Worm (Caenorhabditis elegans) whole organism, L4/young adult: ENCODE data around the gene T08A9.13.

ENCODE experiments used
- W03F9.2 ChIP-seq: fragments of 150-350 bp; optimal IDR thresholded peaks from 2 replicates; lab custom pipeline; 2014; ENCODE audit warnings: missing biosample characterization, missing genetic modification characterization
- dao-5 ChIP-seq: sonication (generic microtip); optimal IDR thresholded peaks from 2 replicates; lab custom pipeline; 2016; ENCODE audit warnings: missing genotype, missing genetic modification characterization, moderate library complexity, missing compliant biosample characterization
- him-1 ChIP-seq: sonication (generic microtip); optimal IDR thresholded peaks from 2 replicates; lab custom pipeline; 2016; ENCODE audit warnings: missing genotype, missing genetic modification reagents, missing genetic modification characterization, missing compliant biosample characterization

DNA sequence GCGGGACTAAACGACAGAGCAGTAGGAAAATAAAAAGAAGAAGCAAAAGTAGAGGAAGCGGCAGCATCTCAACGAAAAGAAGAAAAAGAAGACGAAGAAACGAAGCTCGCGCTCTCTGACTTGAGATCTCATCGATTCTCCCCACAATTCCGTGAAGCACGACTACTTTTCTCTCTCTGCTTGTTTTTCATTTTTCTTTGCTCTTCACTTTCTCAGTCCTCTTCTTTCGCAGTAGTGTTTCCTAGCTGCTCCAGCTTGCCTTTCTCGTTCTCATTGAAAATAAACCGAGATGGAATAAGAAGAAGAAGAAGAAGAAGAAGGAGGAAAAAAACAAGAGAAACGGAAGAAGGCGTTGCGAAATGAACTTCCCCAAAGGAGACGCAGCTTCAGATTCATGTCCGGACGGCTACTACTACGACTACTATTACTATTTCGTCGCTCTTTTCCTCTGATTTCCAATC lies 37.5 kb downstream of the T08A9.13 start:
- TF ChIP-seq him-1 (peak; percentile 86), W03F9.2 (tag; lab: Kevin White, UChicago) (no peak), dao-5 (tag; lab: Kevin White, UChicago) (no peak)
